Fruit fly (Drosophila melanogaster): Measurements from ENCODE around the gene CG14933.

Gene CG14933

DNA sequence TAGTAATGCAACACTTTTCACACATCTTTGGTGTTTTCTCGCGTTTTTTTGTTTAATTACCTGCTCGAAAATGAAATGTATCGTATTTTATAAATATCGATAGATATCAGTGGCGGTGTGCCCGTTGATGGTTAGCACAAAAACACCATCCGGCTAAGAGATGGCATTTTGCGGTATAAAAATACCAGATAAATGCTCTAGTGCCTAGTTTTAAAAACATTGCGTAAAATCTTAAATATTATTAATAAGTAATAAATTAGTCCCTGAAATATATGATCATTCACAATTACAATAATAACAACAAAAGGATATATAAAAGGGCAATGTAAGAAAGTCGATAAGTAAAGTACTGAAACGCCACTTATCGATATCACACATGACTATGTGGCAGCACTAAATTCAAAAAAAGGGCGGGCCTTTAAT, 29.0 kb upstream of the CG14933 start, which contains the start of gene CycY (continued):
- TF ChIP-seq CrebB (tag; optimal IDR thresholded peaks at IDR 0.05) (no peak), E2f2 (GFP tag; IDR thresholded peaks at IDR 0.05) (peak; percentile 94), Lpt (GFP tag; optimal IDR thresholded peaks at IDR 0.05) (no peak), CG11504 (tag; optimal IDR thresholded peaks at IDR 0.05) (peak; percentile 42), Dll (GFP tag; IDR thresholded peaks at IDR 0.05; ENCODE audit: partially characterized antibody) (peak; percentile 84), CG12659 (GFP tag; optimal IDR thresholded peaks at IDR 0.05) (peak; percentile 50), CG9797 (GFP tag; optimal IDR thresholded peaks at IDR 0.05) (peak; percentile 88), bbx (GFP tag; IDR thresholded peaks at IDR 0.05; ENCODE audit: partially characterized antibody) (peak; percentile 51; the same call in 1 of the 2 replicates), CG13775 (GFP tag; optimal IDR thresholded peaks at IDR 0.05) (peak; percentile 21), hbn (GFP tag; IDR thresholded peaks at IDR 0.05; ENCODE audit: partially characterized antibody) (peak; percentile 66), aop (GFP tag; IDR thresholded peaks at IDR 0.05) (no peak), al (GFP tag; IDR thresholded peaks at IDR 0.05) (no peak), CG12236 (GFP tag; optimal IDR thresholded peaks at IDR 0.05) (no peak), CG10147 (GFP tag; optimal IDR thresholded peaks at IDR 0.05) (peak; percentile 2), CoRest (tag; optimal IDR thresholded peaks at IDR 0.05) (peak; percentile 30), Doc3 (GFP tag; IDR thresholded peaks at IDR 0.05; ENCODE audit: partially characterized antibody) (peak; percentile 70), ato (GFP tag; IDR thresholded peaks at IDR 0.05; ENCODE audit: partially characterized antibody) (0 out of 2 replicates have a peak, but pooled peaks have one; percentile 35), Lhr (GFP tag; optimal IDR thresholded peaks at IDR 0.05) (peak; percentile 78), Adf1 (GFP tag; IDR thresholded peaks at IDR 0.05) (peak; percentile 86), hth (optimal IDR thresholded peaks at IDR 0.05) (no peak), inv (GFP tag; IDR thresholded peaks at IDR 0.05; ENCODE audit: partially characterized antibody) (peak; percentile 56; the same call in 1 of the 2 replicates), sug (tag; optimal IDR thresholded peaks at IDR 0.05) (no peak), gsb (GFP tag; IDR thresholded peaks at IDR 0.05) (no peak), Dref (GFP tag; IDR thresholded peaks at IDR 0.05) (peak; percentile 64), scrt (GFP tag; optimal IDR thresholded peaks at IDR 0.05) (no peak), Ssrp (tag; optimal IDR thresholded peaks at IDR 0.05) (peak; percentile 7), BEAF-32 (GFP tag; optimal IDR thresholded peaks at IDR 0.05) (peak; percentile 79), tio (GFP tag; optimal IDR thresholded peaks at IDR 0.05) (no peak), Med (GFP tag) (peak; percentile 80), kni (GFP tag; optimal IDR thresholded peaks at IDR 0.05) (no peak), Spps (tag; optimal IDR thresholded peaks at IDR 0.05) (peak; percentile 15), CG43689 (GFP tag; IDR thresholded peaks at IDR 0.05) (no peak), CG15514 (GFP tag; optimal IDR thresholded peaks at IDR 0.05) (peak; percentile 39)

DNA sequence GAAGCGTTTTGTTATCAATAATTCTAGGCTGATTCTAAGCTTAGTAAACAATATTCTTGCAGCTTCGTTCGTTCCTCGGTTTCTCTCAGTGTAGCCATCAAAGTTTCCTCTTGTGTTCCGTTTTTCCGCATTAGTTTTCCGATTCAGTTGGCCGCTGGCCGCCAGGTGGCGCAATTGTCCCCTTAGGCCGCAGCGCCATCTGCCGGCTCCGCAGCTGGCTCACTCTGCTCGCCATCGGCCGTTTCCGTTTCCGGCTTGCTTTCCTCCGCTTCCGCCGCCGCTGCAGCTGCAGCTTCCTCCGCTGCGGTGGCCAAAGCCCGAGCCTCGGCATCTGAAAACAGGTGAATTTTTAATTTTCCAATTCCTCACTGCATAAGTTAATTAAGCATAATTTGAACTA, 26.3 kb upstream of the CG14933 start:
- TF ChIP-seq Mes4 (GFP tag; optimal IDR thresholded peaks at IDR 0.05) (peak; percentile 98), CG8924 (tag; optimal IDR thresholded peaks at IDR 0.05) (peak; percentile 78), CG6791 (GFP tag; IDR thresholded peaks at IDR 0.05; ENCODE audit: partially characterized antibody) (peak; percentile 48; the same call in 1 of the 3 replicates), Dref (GFP tag; IDR thresholded peaks at IDR 0.05) (peak; percentile 27; the same call in 1 of the 2 replicates), CG6272 (GFP tag; IDR thresholded peaks at IDR 0.05) (peak; percentile 78), amos (GFP tag; IDR thresholded peaks at IDR 0.05; ENCODE audit: partially characterized antibody) (no peak), Hsf (GFP tag; optimal IDR thresholded peaks at IDR 0.05) (peak; percentile 92), Lim3 (GFP tag; IDR thresholded peaks at IDR 0.05) (peak; percentile 68; the same call in 1 of the 2 replicates), tin (GFP tag; optimal IDR thresholded peaks at IDR 0.05) (peak; percentile 97), Nf-YA (GFP tag; IDR thresholded peaks at IDR 0.05) (peak; percentile 90), CG17802 (tag; optimal IDR thresholded peaks at IDR 0.05) (peak; percentile 91), lbe (GFP tag; optimal IDR thresholded peaks at IDR 0.05) (no peak), vfl (GFP tag; optimal IDR thresholded peaks at IDR 0.05) (peak; percentile 61), CG16863 (GFP tag; optimal IDR thresholded peaks at IDR 0.05) (peak; percentile 93), CG7987 (GFP tag; optimal IDR thresholded peaks at IDR 0.05) (peak; percentile 97), CG11247 (GFP tag; IDR thresholded peaks at IDR 0.05) (peak; percentile 90), pb (GFP tag; optimal IDR thresholded peaks at IDR 0.05) (peak; percentile 98), tup (GFP tag; optimal IDR thresholded peaks at IDR 0.05) (peak; percentile 74), Taf1 (GFP tag; IDR thresholded peaks at IDR 0.05) (peak; percentile 43; the same call in 1 of the 2 replicates)
